Fruit fly (Drosophila melanogaster): ENCODE measurements around the gene CG34367.

The CG34367 gene

dm6 chr2L:10321036-10321583, 32.6 kb downstream of the CG34367 start (continued):
- TF ChIP-seq CG2116 (GFP tag; optimal IDR thresholded peaks at IDR 0.05), result no peak
- no peak for TF ChIP-seq CG3847 (GFP tag; IDR thresholded peaks at IDR 0.05)
- TF ChIP-seq z (GFP tag; IDR thresholded peaks at IDR 0.05), result no peak
- TF ChIP-seq cas (GFP tag; IDR thresholded peaks at IDR 0.05), result no peak
- no peak for TF ChIP-seq dmrt99B (tag; optimal IDR thresholded peaks at IDR 0.05)
- no peak; the same call in 1 of the 2 replicates for TF ChIP-seq ara (GFP tag; IDR thresholded peaks at IDR 0.05)
- TF ChIP-seq Gsc (GFP tag; IDR thresholded peaks at IDR 0.05), result no peak
- 0 out of 2 replicates have a peak, but pooled peaks have one; percentile 34 for TF ChIP-seq CG14014 (GFP tag; IDR thresholded peaks at IDR 0.05)
- peak; percentile 51 for TF ChIP-seq sqz (GFP tag; optimal IDR thresholded peaks at IDR 0.05)
- peak; percentile 60 for TF ChIP-seq nerfin-2 (GFP tag; IDR thresholded peaks at IDR 0.05; ENCODE audit: partially characterized antibody)
- TF ChIP-seq Nf-YB (GFP tag; optimal IDR thresholded peaks at IDR 0.05), result no peak
- no peak for TF ChIP-seq NC2α (GFP tag; optimal IDR thresholded peaks at IDR 0.05)
- no peak for TF ChIP-seq Bteb2 (GFP tag; optimal IDR thresholded peaks at IDR 0.05)
- TF ChIP-seq zen (tag; optimal IDR thresholded peaks at IDR 0.05), result no peak
- TF ChIP-seq en (GFP tag; optimal IDR thresholded peaks at IDR 0.05), result peak; percentile 15
- TF ChIP-seq crc (GFP tag; optimal IDR thresholded peaks at IDR 0.05), result no peak
- TF ChIP-seq vvl (GFP tag; IDR thresholded peaks at IDR 0.05), result 0 out of 2 replicates have a peak, but pooled peaks have one; percentile 5
- TF ChIP-seq HLH4C (GFP tag; IDR thresholded peaks at IDR 0.05; ENCODE audit: partially characterized antibody), result peak; percentile 63; the same call in 2 of the 3 replicates
- peak; percentile 9 for TF ChIP-seq CG17829 (tag; optimal IDR thresholded peaks at IDR 0.05)
- TF ChIP-seq gcm (GFP tag; optimal IDR thresholded peaks at IDR 0.05), result no peak
- peak; percentile 75 for TF ChIP-seq Med (GFP tag)
- no peak for TF ChIP-seq CG8290 (GFP tag; optimal IDR thresholded peaks at IDR 0.05)
- peak; percentile 26 to 36 for TF ChIP-seq CG8290 (tag; optimal IDR thresholded peaks at IDR 0.05)
- TF ChIP-seq sens-2 (GFP tag; IDR thresholded peaks at IDR 0.05), result no peak
- peak; percentile 26 for TF ChIP-seq CG12659 (GFP tag; optimal IDR thresholded peaks at IDR 0.05)
- TF ChIP-seq C15 (GFP tag; IDR thresholded peaks at IDR 0.05), result no peak
- no peak for TF ChIP-seq salm (tag; optimal IDR thresholded peaks at IDR 0.05)
- no peak; the same call in 1 of the 2 replicates for TF ChIP-seq lmd (GFP tag; IDR thresholded peaks at IDR 0.05)
- no peak for TF ChIP-seq lbe (GFP tag; optimal IDR thresholded peaks at IDR 0.05)
- no peak for TF ChIP-seq CG10654 (GFP tag; optimal IDR thresholded peaks at IDR 0.05)
- TF ChIP-seq sob (GFP tag; IDR thresholded peaks at IDR 0.05), result peak; percentile 33; the same call in 1 of the 2 replicates
- peak; percentile 86 for TF ChIP-seq inv (GFP tag; IDR thresholded peaks at IDR 0.05; ENCODE audit: partially characterized antibody)
- TF ChIP-seq Scr (GFP tag; IDR thresholded peaks at IDR 0.05; ENCODE audit: partially characterized antibody), result peak; percentile 81
- peak; percentile 17; the same call in 1 of the 4 replicates for TF ChIP-seq Gug (GFP tag; IDR thresholded peaks at IDR 0.05)
- peak; percentile 16 for TF ChIP-seq CG8281 (tag; optimal IDR thresholded peaks at IDR 0.05)
- TF ChIP-seq ci (GFP tag; IDR thresholded peaks at IDR 0.05), result no peak
- no peak for TF ChIP-seq Tbp (GFP tag; optimal IDR thresholded peaks at IDR 0.05)
- TF ChIP-seq tna (GFP tag; IDR thresholded peaks at IDR 0.05; ENCODE audit: partially characterized antibody), result peak; percentile 57
- TF ChIP-seq CG15696 (tag; optimal IDR thresholded peaks at IDR 0.05), result peak; percentile 25
- peak; percentile 11; the same call in 1 of the 2 replicates for TF ChIP-seq ato (GFP tag; IDR thresholded peaks at IDR 0.05; ENCODE audit: partially characterized antibody)
- no peak for TF ChIP-seq lola (GFP tag; optimal IDR thresholded peaks at IDR 0.05)
- no peak for TF ChIP-seq Aef1 (GFP tag; IDR thresholded peaks at IDR 0.05)
- no peak for TF ChIP-seq Oaz (GFP tag; IDR thresholded peaks at IDR 0.05)
- 0 out of 3 replicates have a peak, but pooled peaks have one; percentile 51 for TF ChIP-seq mld (GFP tag; IDR thresholded peaks at IDR 0.05; ENCODE audit: partially characterized antibody)
- no peak for TF ChIP-seq ranshi (GFP tag; IDR thresholded peaks at IDR 0.05)
- TF ChIP-seq CG14667 (GFP tag; IDR thresholded peaks at IDR 0.05), result no peak
- TF ChIP-seq otp (GFP tag; IDR thresholded peaks at IDR 0.05), result no peak
- TF ChIP-seq Taf1 (GFP tag; IDR thresholded peaks at IDR 0.05), result no peak
- peak; percentile 79 for TF ChIP-seq Dll (GFP tag; IDR thresholded peaks at IDR 0.05; ENCODE audit: partially characterized antibody)
- peak; percentile 8 for TF ChIP-seq CG13424 (tag; optimal IDR thresholded peaks at IDR 0.05)

Data from whole organism, embryonic.